Worm (Caenorhabditis elegans) whole organism, mixed stage, embryonic: ENCODE measurements around the gene C10A4.3.

ENCODE experiments used
- blmp-1 ChIP-seq: fragments of 150-350 bp; optimal IDR thresholded peaks from 2 replicates; lab custom pipeline; 2014; ENCODE audit warnings: missing biosample characterization, missing genetic modification characterization
- ceh-43 ChIP-seq: fragments of 200-800 bp; sonication (Bioruptor generic); optimal IDR thresholded peaks from 2 replicates; lab custom pipeline; 2018; ENCODE audit warnings: mild to moderate bottlenecking, missing genetic modification characterization, moderate library complexity, missing compliant biosample characterization
- lsy-2 ChIP-seq: fragments of 150-350 bp; optimal IDR thresholded peaks from 2 replicates; lab custom pipeline; 2014; ENCODE audit warnings: missing biosample characterization, missing genetic modification characterization
- nhr-76 ChIP-seq: sonication (generic microtip); optimal IDR thresholded peaks from 2 replicates; lab custom pipeline; 2017; ENCODE audit warnings: missing biosample characterization, missing genetic modification characterization
- pha-4 ChIP-seq: fragments of 150-350 bp; optimal IDR thresholded peaks from 2 replicates; lab custom pipeline; 2018; ENCODE audit warnings: missing biosample characterization, missing genetic modification reagents, missing genetic modification characterization
- snpc-4 ChIP-seq: fragments of 150-350 bp; optimal IDR thresholded peaks from 2 replicates; lab custom pipeline; 2014; ENCODE audit warnings: missing biosample characterization, missing genetic modification characterization
- tbx-8 ChIP-seq: fragments of 200-800 bp; sonication (Bioruptor generic); optimal IDR thresholded peaks from 2 replicates; lab custom pipeline; 2018; ENCODE audit warnings: mild to moderate bottlenecking, missing genetic modification characterization, moderate library complexity, missing compliant biosample characterization
- unc-120 ChIP-seq: sonication (generic microtip); optimal IDR thresholded peaks from 2 replicates; lab custom pipeline; 2017; ENCODE audit warnings: missing genetic modification characterization, missing compliant biosample characterization; ENCODE audit not compliant: poor library complexity, severe bottlenecking
- unc-62 ChIP-seq: fragments of 150-350 bp; optimal IDR thresholded peaks from 2 replicates; lab custom pipeline; 2014; ENCODE audit warnings: missing biosample characterization, missing genetic modification reagents, missing genetic modification characterization

DNA sequence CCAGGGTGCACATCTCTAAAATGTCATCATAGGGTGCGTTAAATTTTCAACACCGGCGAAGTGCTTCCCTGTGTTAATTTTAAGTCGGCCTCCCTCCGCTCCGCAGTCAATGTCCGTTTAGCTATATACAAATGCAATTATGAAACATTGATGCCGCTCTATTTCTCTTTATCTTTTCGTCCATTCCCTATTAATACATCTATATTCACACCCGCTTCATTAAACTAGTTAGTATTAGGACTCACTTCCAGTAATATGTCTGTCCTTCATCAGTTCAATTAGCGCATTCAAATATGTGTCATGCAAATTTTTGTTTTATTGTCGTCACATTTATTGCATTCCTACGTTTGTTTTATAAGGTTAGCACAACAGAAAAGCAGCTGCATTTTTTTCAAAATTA, 33.5 kb upstream of the C10A4.3 start:
- TF ChIP-seq nhr-76 (no peak), unc-62 (GFP tag; lab: Kevin White, UChicago) (no peak), unc-120 (tag; lab: Kevin White, UChicago) (no peak), lsy-2 (tag; lab: Kevin White, UChicago) (no peak), tbx-8 (GFP tag; lab: Kevin White, UChicago) (no peak), pha-4 (tag; lab: Kevin White, UChicago) (no peak), blmp-1 (tag; lab: Kevin White, UChicago) (no peak), snpc-4 (tag; lab: Kevin White, UChicago) (no peak), ceh-43 (GFP tag; lab: Kevin White, UChicago) (no peak)
